Worm (Caenorhabditis elegans) whole organism, midembryonic: Measurements from ENCODE around the gene dyf-17.

Experiments
- T22C8.4 ChIP-seq: fragments of 200-800 bp; sonication (Bioruptor generic); IDR thresholded peaks from 2 replicates; pipeline ENCODE4 v1.3.6; 2022; ENCODE audit warnings: missing genetic modification characterization, missing compliant biosample characterization
- flt-1 ChIP-seq: fragments of 200-800 bp; sonication (Bioruptor generic); IDR thresholded peaks from 2 replicates; pipeline ENCODE4 v1.3.6; 2022; ENCODE audit warnings: missing genetic modification characterization, missing compliant biosample characterization
- klf-2 ChIP-seq: fragments of 200-800 bp; sonication (Bioruptor generic); conservative IDR thresholded peaks from 2 replicates; pipeline ENCODE4 v1.3.6; 2022; ENCODE audit warnings: missing genetic modification reagents, missing genetic modification characterization, missing compliant biosample characterization
- med-1 ChIP-seq: sonication (generic microtip); optimal IDR thresholded peaks from 2 replicates; lab custom pipeline; 2017; ENCODE audit warnings: missing genetic modification characterization, mild to moderate bottlenecking, missing compliant biosample characterization, antibody characterized with exemption, missing genetic modification reagents; ENCODE audit not compliant: insufficient read depth
- ref-1 ChIP-seq: fragments of 200-800 bp; sonication (Bioruptor generic); conservative IDR thresholded peaks from 2 replicates; pipeline ENCODE4 v1.3.6; 2022; ENCODE audit warnings: missing genetic modification reagents, missing genetic modification characterization, missing compliant biosample characterization
- tab-1 ChIP-seq: fragments of 200-800 bp; sonication (Bioruptor generic); IDR thresholded peaks from 2 replicates; pipeline ENCODE4 v1.3.6; 2022; ENCODE audit warnings: missing genetic modification characterization, missing compliant biosample characterization
- ztf-29 ChIP-seq: fragments of 200-800 bp; sonication (Bioruptor generic); IDR thresholded peaks from 2 replicates; pipeline ENCODE4 v1.3.6; 2022; ENCODE audit warnings: missing genetic modification reagents, missing genetic modification characterization, missing compliant biosample characterization

DNA sequence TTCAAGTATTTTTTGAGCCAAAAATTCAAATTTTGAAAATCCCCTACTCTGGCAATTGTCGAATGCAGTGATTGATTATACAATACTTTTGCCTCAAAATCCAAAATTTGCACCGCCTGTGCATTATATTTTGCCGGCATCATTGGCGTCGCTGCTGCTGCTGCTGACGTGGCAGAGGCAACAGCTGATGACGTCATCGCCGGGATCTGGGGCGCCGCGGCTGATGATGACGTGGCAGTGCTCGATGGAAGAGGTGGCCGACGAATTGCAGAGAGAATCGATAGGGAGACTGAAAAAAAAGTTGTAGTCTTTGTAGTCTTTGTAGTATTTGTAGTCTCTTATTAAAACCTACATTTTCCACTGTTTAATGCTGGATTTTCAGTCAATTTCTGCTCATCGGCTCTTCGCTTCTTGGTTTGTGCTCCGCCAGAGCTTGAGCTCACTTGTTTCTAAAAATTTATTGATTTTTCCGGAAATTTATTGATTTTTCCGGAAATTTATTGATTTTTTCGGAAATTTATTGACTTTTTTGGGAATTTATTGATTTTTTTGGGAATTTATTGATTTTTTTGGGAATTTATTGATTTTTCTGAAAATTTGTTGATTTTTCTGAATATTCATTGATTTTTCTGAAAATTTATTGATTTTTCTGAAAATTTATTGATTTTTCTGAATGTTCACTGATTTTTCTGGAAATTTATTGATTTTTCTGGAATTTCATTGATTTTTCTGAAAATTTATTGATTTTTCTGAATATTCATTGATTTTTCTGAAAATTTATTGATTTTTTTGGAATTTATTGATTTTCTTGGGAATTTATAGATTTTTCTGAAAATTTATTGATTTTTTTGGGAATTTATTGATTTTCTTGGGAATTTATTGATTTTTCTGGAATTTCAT, 6.3 kb upstream of the dyf-17 start:
- TF ChIP-seq tab-1 (GFP tag; lab: Robert Waterston, UW) (no peak), klf-2 (GFP tag; lab: Robert Waterston, UW) (no peak), flt-1 (GFP tag; lab: Robert Waterston, UW) (0 out of 2 replicates have a peak, but pooled peaks have one; percentile 12), ztf-29 (no peak), ref-1 (no peak), T22C8.4 (GFP tag; lab: Robert Waterston, UW) (peak; percentile 84), med-1 (GFP tag; lab: Kevin White, UChicago) (no peak)
